Fruit fly (Drosophila melanogaster) whole organism, embryonic: Measurements from ENCODE around the gene hyd.
A peak's percentile ranks its signal among the peaks of the same experiment; 100 is the strongest.

Experiments
- Bgb ChIP-seq: fragments of 200-800 bp; sonication (Bioruptor generic); IDR thresholded peaks from 2 replicates; pipeline ENCODE4 v1.3.6; 2022; ENCODE audit warnings: missing biosample characterization, missing genetic modification characterization; ENCODE audit not compliant: partially characterized antibody
- CG10209 ChIP-seq: fragments of 200-800 bp; sonication (Bioruptor generic); optimal IDR thresholded peaks from 3 replicates; lab custom pipeline; 2017; ENCODE audit warnings: missing biosample characterization, mild to moderate bottlenecking, missing genetic modification characterization, missing genetic modification reagents
- CG1024 ChIP-seq: fragments of 200-800 bp; sonication (Bioruptor generic); IDR thresholded peaks from 2 replicates; pipeline ENCODE4 v1.3.6; 2022; ENCODE audit warnings: missing biosample characterization, missing genetic modification characterization
- CG10543 ChIP-seq: fragments of 200-800 bp; sonication (Bioruptor generic); optimal IDR thresholded peaks from 3 replicates; lab custom pipeline; 2017; ENCODE audit warnings: missing biosample characterization, mild to moderate bottlenecking, missing genetic modification characterization, moderate library complexity
- CG10959 ChIP-seq: fragments of 200-800 bp; sonication (Bioruptor generic); IDR thresholded peaks from 2 replicates; pipeline ENCODE4 v1.3.6; 2022; ENCODE audit warnings: missing biosample characterization, missing genetic modification characterization
- CG11398 ChIP-seq: fragments of 200-800 bp; sonication (Bioruptor generic); optimal IDR thresholded peaks from 2 replicates; lab custom pipeline; 2016; ENCODE audit warnings: missing biosample characterization, missing genetic modification characterization
- CG12104 ChIP-seq: fragments of 200-800 bp; sonication (Bioruptor generic); optimal IDR thresholded peaks from 3 replicates; lab custom pipeline; 2016; ENCODE audit warnings: missing biosample characterization, missing genetic modification characterization
- CG14710 ChIP-seq: fragments of 200-800 bp; sonication (Bioruptor generic); optimal IDR thresholded peaks from 3 replicates; lab custom pipeline; 2019; ENCODE audit warnings: missing biosample characterization, mild to moderate bottlenecking, missing genetic modification characterization, moderate library complexity
- CG14965 ChIP-seq: fragments of 200-800 bp; sonication (Bioruptor generic); optimal IDR thresholded peaks from 2 replicates; lab custom pipeline; 2016; ENCODE audit warnings: missing biosample characterization, missing genetic modification characterization, borderline replicate concordance
- CG15073 ChIP-seq: fragments of 200-800 bp; sonication (Bioruptor generic); optimal IDR thresholded peaks from 2 replicates; lab custom pipeline; 2016; ENCODE audit warnings: missing biosample characterization, missing genetic modification characterization
- CG18011 ChIP-seq: fragments of 200-800 bp; sonication (Bioruptor generic); optimal IDR thresholded peaks from 2 replicates; lab custom pipeline; 2017; ENCODE audit warnings: missing biosample characterization, missing genetic modification characterization, mild to moderate bottlenecking, moderate library complexity, missing genotype
- CG2202 ChIP-seq: fragments of 200-800 bp; sonication (Bioruptor generic); optimal IDR thresholded peaks from 2 replicates; lab custom pipeline; 2018; ENCODE audit warnings: missing biosample characterization, mild to moderate bottlenecking, missing genetic modification characterization
- CG3163 ChIP-seq: fragments of 200-800 bp; sonication (Bioruptor generic); optimal IDR thresholded peaks from 3 replicates; lab custom pipeline; 2016; ENCODE audit warnings: missing biosample characterization, missing genetic modification characterization
- CG3281 ChIP-seq: fragments of 200-800 bp; sonication (Bioruptor generic); optimal IDR thresholded peaks from 3 replicates; lab custom pipeline; 2017; ENCODE audit warnings: missing biosample characterization, mild to moderate bottlenecking, missing genetic modification characterization
- CG33557 ChIP-seq: fragments of 200-800 bp; sonication (Bioruptor generic); optimal IDR thresholded peaks from 2 replicates; lab custom pipeline; 2019; ENCODE audit warnings: missing biosample characterization, mild to moderate bottlenecking, missing genetic modification characterization, moderate library complexity
- CG34376 ChIP-seq: fragments of 200-800 bp; sonication (Bioruptor generic); optimal IDR thresholded peaks from 2 replicates; lab custom pipeline; 2018; ENCODE audit warnings: missing biosample characterization, mild to moderate bottlenecking, missing genetic modification characterization
- CG3838 ChIP-seq: fragments of 200-800 bp; sonication (Bioruptor generic); optimal IDR thresholded peaks from 3 replicates; lab custom pipeline; 2016; ENCODE audit warnings: missing biosample characterization, missing genetic modification characterization
- CG5245 ChIP-seq: fragments of 200-800 bp; sonication (Bioruptor generic); optimal IDR thresholded peaks from 3 replicates; lab custom pipeline; 2016; ENCODE audit warnings: missing biosample characterization, missing genetic modification characterization
- CG6689 ChIP-seq: fragments of 200-800 bp; sonication (Bioruptor generic); IDR thresholded peaks from 2 replicates; pipeline ENCODE4 v1.3.6; 2022; ENCODE audit warnings: missing biosample characterization, missing genetic modification characterization
- CG9817 ChIP-seq: fragments of 200-800 bp; sonication (Bioruptor generic); optimal IDR thresholded peaks from 2 replicates; lab custom pipeline; 2018; ENCODE audit warnings: missing biosample characterization, mild to moderate bottlenecking, missing genetic modification characterization, moderate library complexity
- Camta ChIP-seq: fragments of 200-800 bp; sonication (Bioruptor generic); optimal IDR thresholded peaks from 2 replicates; lab custom pipeline; 2016; ENCODE audit warnings: missing biosample characterization, missing genetic modification characterization
- Chrac-16 ChIP-seq: fragments of 200-800 bp; sonication (Bioruptor generic); optimal IDR thresholded peaks from 3 replicates; lab custom pipeline; 2016; ENCODE audit warnings: missing biosample characterization, missing genetic modification characterization
- Dad ChIP-seq: fragments of 200-800 bp; sonication (Bioruptor generic); optimal IDR thresholded peaks from 3 replicates; lab custom pipeline; 2016; ENCODE audit warnings: missing biosample characterization, missing genetic modification characterization
- ERR ChIP-seq: fragments of 200-800 bp; sonication (Bioruptor generic); optimal IDR thresholded peaks from 2 replicates; lab custom pipeline; 2016; ENCODE audit warnings: missing biosample characterization, missing genetic modification characterization
- Elba2 ChIP-seq: fragments of 200-800 bp; sonication (Bioruptor generic); optimal IDR thresholded peaks from 3 replicates; lab custom pipeline; 2016; ENCODE audit warnings: missing biosample characterization, missing genetic modification characterization
- H2.0 ChIP-seq: fragments of 200-800 bp; sonication (Bioruptor generic); IDR thresholded peaks from 2 replicates; pipeline ENCODE4 v1.3.6; 2022; ENCODE audit warnings: missing biosample characterization, missing genetic modification characterization
- Hr3 ChIP-seq: fragments of 200-800 bp; sonication (Bioruptor generic); optimal IDR thresholded peaks from 3 replicates; lab custom pipeline; 2016; ENCODE audit warnings: missing biosample characterization, missing genetic modification characterization
- Kr ChIP-seq: fragments of 200-800 bp; sonication (Bioruptor generic); optimal IDR thresholded peaks from 2 replicates; lab custom pipeline; 2017; ENCODE audit warnings: missing biosample characterization, mild to moderate bottlenecking, missing genetic modification characterization
- MESR4 ChIP-seq: fragments of 200-800 bp; sonication (Bioruptor generic); optimal IDR thresholded peaks from 2 replicates; lab custom pipeline; 2018; ENCODE audit warnings: missing biosample characterization, mild to moderate bottlenecking, missing genetic modification characterization, moderate library complexity
- Med ChIP-seq: fragments of 200-800 bp; sonication (Bioruptor generic); peaks from one replicate; lab custom pipeline; 2016; ENCODE audit warnings: missing biosample characterization, missing genetic modification characterization, mild to moderate bottlenecking, inconsistent platforms, moderate library complexity
- NC2α ChIP-seq: fragments of 200-800 bp; sonication (Bioruptor generic); optimal IDR thresholded peaks from 2 replicates; lab custom pipeline; 2016; ENCODE audit warnings: missing biosample characterization, missing genetic modification characterization
- Pdp1 ChIP-seq, 2 experiments: fragments of 200-800 bp; sonication (Bioruptor generic); optimal IDR thresholded peaks; 3 replicates each; lab custom pipeline; 2016; ENCODE audit warnings: missing biosample characterization in 2 of 2, missing genetic modification characterization in 2 of 2, mild to moderate bottlenecking in 1 of 2, moderate library complexity in 1 of 2
- Six4 ChIP-seq: fragments of 200-800 bp; sonication (Bioruptor generic); optimal IDR thresholded peaks from 2 replicates; lab custom pipeline; 2016; ENCODE audit warnings: missing biosample characterization, missing genetic modification characterization
- Sry-δ ChIP-seq: fragments of 200-800 bp; sonication (Bioruptor generic); optimal IDR thresholded peaks from 2 replicates; lab custom pipeline; 2016; ENCODE audit warnings: missing biosample characterization, missing genetic modification characterization
- Tbp ChIP-seq: fragments of >200 bp; optimal IDR thresholded peaks from 2 replicates; lab custom pipeline; 2018; ENCODE audit warnings: missing biosample characterization, missing genetic modification characterization
- ac ChIP-seq: fragments of 200-800 bp; sonication (Bioruptor generic); optimal IDR thresholded peaks from 3 replicates; lab custom pipeline; 2017; ENCODE audit warnings: missing biosample characterization, mild to moderate bottlenecking, missing genetic modification characterization
- cato ChIP-seq: fragments of 200-800 bp; sonication (Bioruptor generic); optimal IDR thresholded peaks from 2 replicates; lab custom pipeline; 2016; ENCODE audit warnings: missing biosample characterization, missing genetic modification characterization, borderline replicate concordance
- crc ChIP-seq: fragments of 200-800 bp; sonication (Bioruptor generic); optimal IDR thresholded peaks from 2 replicates; lab custom pipeline; 2016; ENCODE audit warnings: missing biosample characterization, missing genetic modification characterization
- crp ChIP-seq, 2 experiments: fragments of 200-800 bp; sonication (Bioruptor generic); optimal IDR thresholded peaks; 2 replicates in 1 of 2; 3 replicates in 1 of 2; lab custom pipeline; 2017; ENCODE audit warnings: missing biosample characterization in 2 of 2, missing genetic modification characterization in 2 of 2, mild to moderate bottlenecking in 1 of 2, moderate library complexity in 1 of 2
- fd96Cb ChIP-seq: fragments of 200-800 bp; sonication (Bioruptor generic); optimal IDR thresholded peaks from 2 replicates; lab custom pipeline; 2018; ENCODE audit warnings: missing biosample characterization, mild to moderate bottlenecking, missing genetic modification characterization, moderate library complexity
- grau ChIP-seq: fragments of 200-800 bp; optimal IDR thresholded peaks from 3 replicates; lab custom pipeline; 2019; ENCODE audit warnings: missing biosample characterization, mild to moderate bottlenecking, missing genetic modification characterization, moderate library complexity
- gsb ChIP-seq: fragments of 200-800 bp; sonication (Bioruptor generic); IDR thresholded peaks from 2 replicates; pipeline ENCODE4 v1.3.6; 2022; ENCODE audit warnings: missing biosample characterization, missing genetic modification characterization
- gsb-n ChIP-seq: fragments of 200-800 bp; sonication (Bioruptor generic); optimal IDR thresholded peaks from 3 replicates; lab custom pipeline; 2018; ENCODE audit warnings: missing biosample characterization, mild to moderate bottlenecking, missing genetic modification characterization
- jing ChIP-seq: fragments of 200-800 bp; sonication (Bioruptor generic); optimal IDR thresholded peaks from 2 replicates; lab custom pipeline; 2018; ENCODE audit warnings: missing biosample characterization, mild to moderate bottlenecking, missing genetic modification characterization
- pzg ChIP-seq: fragments of 200-800 bp; sonication (Bioruptor generic); optimal IDR thresholded peaks from 3 replicates; lab custom pipeline; 2018; ENCODE audit warnings: missing biosample characterization, mild to moderate bottlenecking, missing genetic modification characterization, moderate library complexity
- row ChIP-seq: fragments of 200-800 bp; sonication (Bioruptor generic); IDR thresholded peaks from 3 replicates; pipeline ENCODE4 v1.3.6; 2022; ENCODE audit warnings: missing biosample characterization, missing genetic modification characterization
- ssp ChIP-seq: fragments of 200-800 bp; sonication (Bioruptor generic); IDR thresholded peaks from 2 replicates; pipeline ENCODE4 v1.3.6; 2022; ENCODE audit warnings: missing biosample characterization, missing genetic modification characterization
- toy ChIP-seq: fragments of 200-800 bp; sonication (Bioruptor generic); IDR thresholded peaks from 2 replicates; pipeline ENCODE4 v1.3.6; 2022; ENCODE audit warnings: missing biosample characterization, missing genetic modification characterization
- unc-4 ChIP-seq: fragments of 200-800 bp; sonication (Bioruptor generic); IDR thresholded peaks from 2 replicates; pipeline ENCODE4 v1.3.6; 2022; ENCODE audit warnings: missing biosample characterization, missing genetic modification characterization; ENCODE audit not compliant: partially characterized antibody
- wor ChIP-seq: fragments of 200-800 bp; sonication (Bioruptor generic); IDR thresholded peaks from 2 replicates; pipeline ENCODE4 v1.3.6; 2022; ENCODE audit warnings: missing biosample characterization, missing genetic modification characterization
- zen2 ChIP-seq: fragments of 200-800 bp; sonication (Bioruptor generic); IDR thresholded peaks from 3 replicates; pipeline ENCODE4 v1.3.6; 2022; ENCODE audit warnings: missing biosample characterization, missing genetic modification characterization; ENCODE audit not compliant: partially characterized antibody

hyd gene

dm6 chr3R:9701148-9701703 lies 24.2 kb downstream of the hyd start (continued):
- TF ChIP-seq gsb-n (no peak), CG1024 (GFP tag; lab: Robert Waterston, UW) (no peak), Six4 (no peak), CG12104 (no peak), ERR (GFP tag; lab: Kevin White, UChicago) (no peak), CG3281 (peak; percentile 59), CG9817 (tag; lab: Kevin White, UChicago) (no peak), row (GFP tag; lab: Robert Waterston, UW) (no peak), Chrac-16 (GFP tag; lab: Kevin White, UChicago) (no peak), gsb (GFP tag; lab: Robert Waterston, UW) (no peak), grau (tag; lab: Kevin White, UChicago) (no peak), pzg (GFP tag; lab: Kevin White, UChicago) (no peak), CG11398 (GFP tag; lab: Kevin White, UChicago) (no peak), Dad (GFP tag; lab: Kevin White, UChicago) (no peak), NC2α (GFP tag; lab: Kevin White, UChicago) (no peak), CG10959 (GFP tag; lab: Robert Waterston, UW) (no peak), toy (no peak), Bgb (GFP tag; lab: Robert Waterston, UW) (no peak), ssp (GFP tag; lab: Robert Waterston, UW) (no peak), CG2202 (tag; lab: Kevin White, UChicago) (no peak), CG3838 (no peak), CG10543 (peak; percentile 61), H2.0 (GFP tag; lab: Robert Waterston, UW) (no peak), unc-4 (GFP tag; lab: Robert Waterston, UW) (no peak), crc (no peak), Med (GFP tag; lab: Kevin White, UChicago) (peak; percentile 80), crp (GFP tag; optimal IDR thresholded peaks at IDR 0.05; lab: Kevin White, UChicago) (no peak), CG10209 (GFP tag; lab: Kevin White, UChicago) (peak; percentile 34), Elba2 (GFP tag; lab: Kevin White, UChicago) (no peak), CG6689 (GFP tag; lab: Robert Waterston, UW) (no peak), wor (GFP tag; lab: Robert Waterston, UW) (no peak), CG3163 (GFP tag; lab: Kevin White, UChicago) (peak; percentile 49), CG5245 (no peak), CG15073 (GFP tag; lab: Kevin White, UChicago) (no peak), CG34376 (GFP tag; lab: Kevin White, UChicago) (peak; percentile 34), jing (GFP tag; lab: Kevin White, UChicago) (no peak), CG14710 (no peak), CG33557 (GFP tag; lab: Kevin White, UChicago) (no peak), Pdp1 (GFP tag; optimal IDR thresholded peaks at IDR 0.05; lab: Kevin White, UChicago) (peak; percentile 8 to 91), CG18011 (GFP tag; lab: Kevin White, UChicago) (no peak), ac (GFP tag; lab: Kevin White, UChicago) (no peak), Kr (GFP tag; lab: Kevin White, UChicago) (no peak), Sry-δ (GFP tag; lab: Kevin White, UChicago) (no peak), Tbp (GFP tag; lab: Kevin White, UChicago) (no peak), Camta (GFP tag; lab: Kevin White, UChicago) (no peak), cato (no peak), Hr3 (GFP tag; lab: Kevin White, UChicago) (no peak), MESR4 (GFP tag; lab: Kevin White, UChicago) (no peak), fd96Cb (tag; lab: Kevin White, UChicago) (no peak), zen2 (no peak), CG14965 (GFP tag; lab: Kevin White, UChicago) (no peak)
